Worm (Caenorhabditis elegans): Measurements from ENCODE around the gene C05D9.4.

ce11 chrX:1094332-1094731, 13.5 kb upstream of the C05D9.4 start:
- no peak for TF ChIP-seq ceh-13 (GFP tag; optimal IDR thresholded peaks at IDR 0.05)
- TF ChIP-seq scrt-1 (GFP tag; IDR thresholded peaks at IDR 0.05), result no peak
- TF ChIP-seq tbx-37 (GFP tag; conservative IDR thresholded peaks at IDR 0.05), result no peak
- no peak for TF ChIP-seq sea-1 (GFP tag; conservative IDR thresholded peaks at IDR 0.05)
- TF ChIP-seq flt-1 (GFP tag; IDR thresholded peaks at IDR 0.05), result no peak
- no peak for TF ChIP-seq ceh-36 (tag; optimal IDR thresholded peaks at IDR 0.05)
- TF ChIP-seq ama-1 (optimal IDR thresholded peaks at IDR 0.05), result no peak
- TF ChIP-seq hmg-4 (GFP tag; optimal IDR thresholded peaks at IDR 0.05), result no peak
- no peak for TF ChIP-seq tra-4 (tag; optimal IDR thresholded peaks at IDR 0.05)
- no peak for TF ChIP-seq F13C5.2 (tag; optimal IDR thresholded peaks at IDR 0.05)
- TF ChIP-seq B0310.2 (tag; optimal IDR thresholded peaks at IDR 0.05), result no peak
- no peak for TF ChIP-seq hmbx-1 (tag; optimal IDR thresholded peaks at IDR 0.05)
- no peak for TF ChIP-seq hnd-1 (tag; optimal IDR thresholded peaks at IDR 0.05)
